Fruit fly (Drosophila melanogaster) S2 (cell line): ENCODE results near the gene S6kII.

Source experiments
- CG8478 ChIP-seq: fragments of >200 bp; optimal IDR thresholded peaks from 2 replicates; lab custom pipeline; 2018
- CTCF ChIP-seq, 2 experiments: fragments of >200 bp; optimal IDR thresholded peaks; 2 replicates each; lab custom pipeline; 2018

dm6 chrX:22529664-22530321 lies at the start of gene S6kII:
- TF ChIP-seq CTCF (optimal IDR thresholded peaks at IDR 0.05; lab: Kevin White, UChicago): no peak
- TF ChIP-seq CG8478 (lab: Kevin White, UChicago): no peak
